Fruit fly (Drosophila melanogaster): ENCODE data around the gene Eip75B.

Gene Eip75B

DNA sequence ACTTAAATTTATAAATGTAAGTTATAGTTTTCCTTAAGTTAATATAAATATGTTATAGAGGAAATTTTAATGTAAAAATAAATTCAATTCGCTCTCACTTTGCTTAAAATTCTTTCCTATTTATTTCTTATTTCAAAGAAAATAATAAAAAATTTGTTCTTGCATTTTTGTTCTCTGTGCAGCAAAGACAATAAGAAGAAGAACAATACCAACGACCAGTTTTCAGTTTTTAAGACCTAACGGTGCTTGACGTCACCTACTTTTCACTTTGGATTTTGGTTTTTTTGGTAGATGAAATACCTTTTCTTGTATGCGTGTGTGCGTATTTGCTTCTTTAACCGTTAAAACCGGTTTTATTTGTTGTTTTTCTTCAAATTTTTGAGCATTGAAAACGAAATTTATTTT lies 37.7 kb upstream of the Eip75B start:
- TF ChIP-seq dmrt93B (GFP tag; optimal IDR thresholded peaks at IDR 0.05) = no peak
- no peak for TF ChIP-seq Sp1 (GFP tag; optimal IDR thresholded peaks at IDR 0.05)
- no peak for TF ChIP-seq psq (GFP tag; optimal IDR thresholded peaks at IDR 0.05)
- TF ChIP-seq CG9705 (GFP tag; optimal IDR thresholded peaks at IDR 0.05) = no peak
- TF ChIP-seq pan (optimal IDR thresholded peaks at IDR 0.05) = no peak

DNA sequence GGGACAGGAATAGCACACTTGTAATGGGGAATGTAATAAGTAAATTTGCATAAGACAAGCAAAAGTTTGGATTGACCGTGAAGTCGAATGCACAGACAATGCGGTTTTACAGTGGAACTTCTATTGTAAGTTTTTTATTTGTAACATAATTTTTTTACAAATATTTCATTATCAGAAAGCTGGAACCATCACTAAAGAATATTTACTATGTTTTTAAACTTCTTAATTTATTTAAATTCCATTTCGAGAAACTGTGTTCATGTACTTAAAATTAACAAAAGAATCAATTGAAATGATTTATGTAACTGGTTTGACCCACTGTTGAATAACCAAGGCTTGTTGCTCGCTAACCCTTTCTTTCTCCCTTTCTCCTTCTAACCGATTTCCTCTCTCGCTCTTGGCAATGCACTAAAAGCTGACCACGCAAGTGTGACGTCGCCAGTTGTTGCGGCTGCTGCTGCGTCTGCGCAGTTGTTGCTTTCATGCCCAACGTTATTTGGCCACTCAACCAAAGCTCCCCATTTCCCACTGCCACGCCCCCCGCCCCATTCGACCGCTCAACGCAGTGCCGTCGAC lies 37.0 kb upstream of the Eip75B start:
- TF ChIP-seq fru (GFP tag; optimal IDR thresholded peaks at IDR 0.05) (peak; percentile 31), psq (GFP tag; optimal IDR thresholded peaks at IDR 0.05) (no peak), CrebA (GFP tag; optimal IDR thresholded peaks at IDR 0.05; ENCODE audit: borderline replicate concordance) (no peak), rgr (GFP tag; optimal IDR thresholded peaks at IDR 0.05) (no peak), Sp1 (GFP tag; optimal IDR thresholded peaks at IDR 0.05) (no peak), woc (GFP tag; optimal IDR thresholded peaks at IDR 0.05) (peak; percentile 7)

DNA sequence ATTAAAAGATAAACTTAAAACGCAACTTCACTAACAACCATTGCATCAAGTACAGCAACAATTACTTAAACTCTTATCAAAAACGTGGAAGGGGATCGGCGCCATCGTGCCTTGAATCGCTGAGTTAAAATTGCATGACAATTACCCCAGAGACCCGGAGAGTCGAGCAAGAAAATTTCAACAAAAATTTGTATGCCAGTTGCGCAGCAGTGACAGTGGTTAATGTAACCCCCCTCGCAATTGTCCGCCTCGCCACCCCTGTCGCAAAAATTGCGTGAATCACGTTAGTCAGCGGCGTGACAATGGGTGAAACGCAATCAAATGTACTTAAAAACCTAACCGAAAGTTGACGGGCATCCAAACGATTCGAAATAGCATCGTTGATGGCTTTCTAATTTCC lies 35.2 kb upstream of the Eip75B start:
- TF ChIP-seq foxo (GFP tag; optimal IDR thresholded peaks at IDR 0.05) (peak in 1 of 2 experiments; percentile 43), Hr83 (GFP tag; optimal IDR thresholded peaks at IDR 0.05; ENCODE audit: poor library complexity, severe bottlenecking) (no peak), dmrt93B (GFP tag; optimal IDR thresholded peaks at IDR 0.05) (no peak), h (GFP tag; optimal IDR thresholded peaks at IDR 0.05) (peak; percentile 37), br (GFP tag; optimal IDR thresholded peaks at IDR 0.05) (peak; percentile 53), Dfd (GFP tag; optimal IDR thresholded peaks at IDR 0.05) (no peak), pan (optimal IDR thresholded peaks at IDR 0.05) (no peak), fru (GFP tag; optimal IDR thresholded peaks at IDR 0.05) (peak; percentile 35), OdsH (GFP tag; optimal IDR thresholded peaks at IDR 0.05) (peak; percentile 10), ey (GFP tag; optimal IDR thresholded peaks at IDR 0.05) (peak; percentile 46), Jra (GFP tag; optimal IDR thresholded peaks at IDR 0.05) (no peak), Sp1 (GFP tag; optimal IDR thresholded peaks at IDR 0.05) (peak; percentile 12), jim (GFP tag; optimal IDR thresholded peaks at IDR 0.05) (no peak), HLH106 (tag; optimal IDR thresholded peaks at IDR 0.05) (peak; percentile 24), Rel (GFP tag; optimal IDR thresholded peaks at IDR 0.05) (no peak), Rel (tag; optimal IDR thresholded peaks at IDR 0.05) (peak; percentile 6), rgr (GFP tag; optimal IDR thresholded peaks at IDR 0.05) (peak; percentile 48)

DNA sequence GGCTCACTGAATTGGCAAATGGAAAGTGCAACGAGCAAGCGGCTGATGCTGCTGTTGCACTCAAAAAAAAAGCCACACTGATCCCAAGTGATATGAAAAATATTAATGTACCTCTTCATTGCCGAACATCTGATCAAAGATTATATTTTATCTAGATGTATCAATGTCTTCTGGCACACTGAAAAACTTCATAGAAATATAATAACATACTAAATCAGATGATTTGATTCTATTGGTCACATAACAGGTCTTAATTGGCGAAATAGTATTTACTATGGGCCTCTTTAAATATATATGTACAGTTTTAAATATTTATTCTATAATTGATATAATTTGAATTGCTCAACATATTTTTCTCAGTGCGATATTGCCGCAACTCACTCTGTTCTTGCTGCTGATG lies 32.2 kb upstream of the Eip75B start:
- TF ChIP-seq tai (GFP tag; optimal IDR thresholded peaks at IDR 0.05) = no peak
- no peak for TF ChIP-seq OdsH (GFP tag; optimal IDR thresholded peaks at IDR 0.05)
- no peak for TF ChIP-seq Sp1 (GFP tag; optimal IDR thresholded peaks at IDR 0.05)
- TF ChIP-seq Hr83 (GFP tag; optimal IDR thresholded peaks at IDR 0.05; ENCODE audit: poor library complexity, severe bottlenecking) = no peak
- no peak for TF ChIP-seq GATAd (GFP tag; optimal IDR thresholded peaks at IDR 0.05)
- TF ChIP-seq Dif (GFP tag; optimal IDR thresholded peaks at IDR 0.05; ENCODE audit: partially characterized antibody) = no peak
- TF ChIP-seq Rel (GFP tag; optimal IDR thresholded peaks at IDR 0.05) = no peak
- no peak for TF ChIP-seq Rel (tag; optimal IDR thresholded peaks at IDR 0.05)
- TF ChIP-seq CG9705 (GFP tag; optimal IDR thresholded peaks at IDR 0.05) = no peak
- TF ChIP-seq ey (GFP tag; optimal IDR thresholded peaks at IDR 0.05) = no peak
- no peak for TF ChIP-seq foxo (GFP tag; optimal IDR thresholded peaks at IDR 0.05)
- no peak for TF ChIP-seq HLH106 (tag; optimal IDR thresholded peaks at IDR 0.05)
- no peak for TF ChIP-seq dmrt93B (GFP tag; optimal IDR thresholded peaks at IDR 0.05)
- TF ChIP-seq Hr78 (GFP tag; optimal IDR thresholded peaks at IDR 0.05) = no peak
- TF ChIP-seq sv (GFP tag; optimal IDR thresholded peaks at IDR 0.05) = no peak
- no peak for TF ChIP-seq CG32264 (GFP tag; optimal IDR thresholded peaks at IDR 0.05)
- TF ChIP-seq lola (GFP tag; optimal IDR thresholded peaks at IDR 0.05) = no peak
- TF ChIP-seq Dfd (GFP tag; optimal IDR thresholded peaks at IDR 0.05) = no peak

DNA sequence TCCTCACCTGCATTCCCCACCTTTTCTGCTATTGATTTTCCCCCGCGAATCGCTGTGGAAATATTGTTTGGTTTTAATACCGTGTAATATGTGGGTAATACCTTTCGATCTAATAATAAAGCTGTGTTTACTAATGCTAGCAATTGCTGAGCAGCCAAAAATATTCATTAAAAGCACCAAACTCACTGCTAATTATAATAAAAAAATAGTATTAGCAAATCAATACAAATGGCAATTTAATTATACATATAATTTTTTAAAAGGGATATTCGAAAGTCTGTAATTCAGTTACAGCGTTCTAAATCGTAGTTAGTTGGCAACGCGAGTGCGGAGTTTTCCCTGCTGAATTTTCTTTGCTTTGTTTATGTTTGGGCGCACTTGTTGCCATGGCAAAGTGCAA lies 29.4 kb upstream of the Eip75B start:
- TF ChIP-seq Vsx2 (GFP tag; optimal IDR thresholded peaks at IDR 0.05; ENCODE audit: partially characterized antibody) (no peak), Hr83 (GFP tag; optimal IDR thresholded peaks at IDR 0.05; ENCODE audit: poor library complexity, severe bottlenecking) (no peak), pan (optimal IDR thresholded peaks at IDR 0.05) (no peak), psq (GFP tag; optimal IDR thresholded peaks at IDR 0.05) (no peak), Hnf4 (GFP tag; optimal IDR thresholded peaks at IDR 0.05) (no peak), lola (GFP tag; optimal IDR thresholded peaks at IDR 0.05) (no peak)
